Worm (Caenorhabditis elegans): ENCODE measurements around the gene C07D10.1.

Gene C07D10.1

DNA sequence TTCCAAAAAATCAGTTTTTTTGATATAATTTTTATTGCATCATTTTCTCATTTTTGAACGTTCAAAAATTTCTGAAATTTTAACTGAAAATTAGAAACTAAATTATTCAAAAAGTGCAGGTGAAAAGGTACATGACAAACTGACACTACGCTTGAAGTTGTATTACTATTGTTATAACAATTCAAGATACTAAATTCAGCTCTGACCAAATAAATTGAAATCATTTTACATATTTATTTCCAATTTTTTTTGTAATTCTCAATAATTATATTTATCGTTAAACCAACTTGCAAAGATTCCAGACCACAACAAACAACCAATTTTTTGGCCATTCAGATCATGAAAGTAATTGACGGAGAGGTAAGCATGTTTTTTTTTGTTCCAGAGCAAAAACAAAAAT is 13.4 kb upstream of the C07D10.1 start, which contains the start of gene sre-3:
Gene sre-3 (plus strand): TSS at position 301 of the 400 bp plus-strand sequence.
- TF ChIP-seq nhr-28 (tag; optimal IDR thresholded peaks at IDR 0.05) (no peak), ceh-28 (tag; optimal IDR thresholded peaks at IDR 0.05) (no peak), pqm-1 (tag; optimal IDR thresholded peaks at IDR 0.05) (no peak), egl-27 (tag; optimal IDR thresholded peaks at IDR 0.05) (no peak), mdl-1 (tag; optimal IDR thresholded peaks at IDR 0.05) (no peak), ama-1 (optimal IDR thresholded peaks at IDR 0.05) (no peak), lsy-12 (tag; optimal IDR thresholded peaks at IDR 0.05) (no peak), nhr-67 (tag; optimal IDR thresholded peaks at IDR 0.05) (no peak), nhr-76 (tag; optimal IDR thresholded peaks at IDR 0.05) (no peak), elt-1 (tag; optimal IDR thresholded peaks at IDR 0.05) (no peak), nhr-77 (tag; optimal IDR thresholded peaks at IDR 0.05) (no peak), eor-1 (tag; optimal IDR thresholded peaks at IDR 0.05) (no peak), mml-1 (tag; optimal IDR thresholded peaks at IDR 0.05) (no peak), unc-62 (GFP tag; optimal IDR thresholded peaks at IDR 0.05) (no peak), R02D3.7 (tag; optimal IDR thresholded peaks at IDR 0.05) (no peak), pha-4 (tag; optimal IDR thresholded peaks at IDR 0.05) (no peak), ceh-16 (tag; optimal IDR thresholded peaks at IDR 0.05) (no peak)

DNA sequence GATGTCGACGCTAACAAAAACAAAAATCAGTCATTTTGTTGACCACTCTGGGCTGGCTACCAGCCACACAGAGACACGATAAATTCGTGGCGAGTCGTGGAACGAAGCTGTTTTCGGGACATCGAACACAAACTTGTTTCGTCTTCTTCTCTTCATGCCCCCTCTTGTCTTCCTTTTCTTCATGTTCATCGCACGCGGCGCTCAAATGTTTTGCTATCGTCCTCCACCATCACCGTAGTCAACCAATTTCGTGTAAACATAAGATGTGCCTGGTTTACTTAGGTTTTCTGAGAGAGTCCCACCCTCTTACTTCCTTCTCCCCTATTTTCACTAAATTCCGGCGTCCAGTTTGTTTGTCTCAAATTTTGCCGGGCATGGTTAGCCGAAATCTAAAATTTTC is 8.5 kb upstream of the C07D10.1 start:
- TF ChIP-seq daf-12 (tag; optimal IDR thresholded peaks at IDR 0.05) (no peak), elt-2 (tag; optimal IDR thresholded peaks at IDR 0.05) (no peak), ZK546.5 (tag; optimal IDR thresholded peaks at IDR 0.05) (no peak), elt-3 (tag; optimal IDR thresholded peaks at IDR 0.05) (no peak), fos-1 (tag; optimal IDR thresholded peaks at IDR 0.05) (no peak), nhr-23 (tag; optimal IDR thresholded peaks at IDR 0.05) (peak; percentile 15), nhr-12 (tag; optimal IDR thresholded peaks at IDR 0.05) (no peak), lin-15B (tag; optimal IDR thresholded peaks at IDR 0.05) (no peak), ztf-4 (tag; optimal IDR thresholded peaks at IDR 0.05) (no peak), skn-1 (tag; optimal IDR thresholded peaks at IDR 0.05) (no peak), fkh-2 (tag; optimal IDR thresholded peaks at IDR 0.05) (no peak), eor-1 (tag; optimal IDR thresholded peaks at IDR 0.05) (no peak), ceh-28 (tag; optimal IDR thresholded peaks at IDR 0.05) (no peak), ztf-11 (tag; optimal IDR thresholded peaks at IDR 0.05) (no peak), pha-4 (tag; optimal IDR thresholded peaks at IDR 0.05) (no peak), elt-1 (tag; optimal IDR thresholded peaks at IDR 0.05) (no peak), ceh-9 (tag; optimal IDR thresholded peaks at IDR 0.05) (no peak), nhr-25 (tag; optimal IDR thresholded peaks at IDR 0.05) (peak; percentile 23), unc-39 (tag; optimal IDR thresholded peaks at IDR 0.05) (no peak), lin-39 (tag; optimal IDR thresholded peaks at IDR 0.05) (no peak), nfya-1 (tag; optimal IDR thresholded peaks at IDR 0.05; ENCODE audit: insufficient read depth) (no peak), nhr-43 (tag; optimal IDR thresholded peaks at IDR 0.05; ENCODE audit: poor library complexity, severe bottlenecking) (peak; percentile 30)

DNA sequence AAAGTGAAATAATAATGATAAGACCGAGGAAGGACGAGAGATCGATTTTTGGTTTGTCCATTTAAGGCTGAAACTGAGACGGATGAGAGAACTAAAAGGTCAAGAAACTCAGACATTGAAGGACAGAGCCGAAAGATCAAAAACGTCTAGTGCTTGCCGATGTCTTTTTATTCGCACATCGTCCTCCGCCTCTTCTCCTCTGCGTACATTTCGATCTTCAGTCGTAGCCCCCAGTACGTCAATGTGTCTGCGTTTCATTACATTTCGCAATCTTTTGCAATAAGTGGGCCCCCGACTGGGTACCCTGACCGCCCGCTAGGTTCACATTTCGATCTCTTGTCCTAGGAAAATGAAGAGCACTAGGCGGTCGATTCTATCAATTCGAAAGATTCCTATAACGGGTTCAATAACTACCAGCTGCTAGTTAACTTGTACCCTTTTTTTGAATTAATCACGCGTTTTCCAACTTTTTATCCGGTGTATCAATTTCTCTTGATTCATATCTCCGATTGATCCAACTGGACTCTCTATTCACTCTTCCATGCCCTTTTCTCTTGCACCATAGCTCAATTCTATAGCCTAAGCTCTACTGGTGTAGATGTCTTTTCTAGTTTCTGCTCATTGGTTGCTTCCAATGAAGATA is 6.6 kb upstream of the C07D10.1 start:
- no peak for TF ChIP-seq zag-1 (tag; optimal IDR thresholded peaks at IDR 0.05)
- TF ChIP-seq ceh-82 (tag; optimal IDR thresholded peaks at IDR 0.05): no peak
- peak; percentile 87 for TF ChIP-seq hmg-11 (tag; optimal IDR thresholded peaks at IDR 0.05)
- no peak for TF ChIP-seq nhr-77 (tag; optimal IDR thresholded peaks at IDR 0.05)
- TF ChIP-seq tbx-2 (tag; optimal IDR thresholded peaks at IDR 0.05): no peak
- peak; percentile 42 for TF ChIP-seq fos-1 (tag; optimal IDR thresholded peaks at IDR 0.05)
- peak; percentile 4 for TF ChIP-seq unc-62 (GFP tag; optimal IDR thresholded peaks at IDR 0.05)
- peak; percentile 43 for TF ChIP-seq lin-15B (tag; optimal IDR thresholded peaks at IDR 0.05)
- peak; percentile 8 for TF ChIP-seq snpc-4 (tag; optimal IDR thresholded peaks at IDR 0.05)
- peak; percentile 56 for TF ChIP-seq egl-5 (tag; optimal IDR thresholded peaks at IDR 0.05)
- TF ChIP-seq ZK546.5 (tag; optimal IDR thresholded peaks at IDR 0.05): no peak
- peak; percentile 21 for TF ChIP-seq elt-1 (tag; optimal IDR thresholded peaks at IDR 0.05)
- peak; percentile 49 for TF ChIP-seq ceh-28 (tag; optimal IDR thresholded peaks at IDR 0.05)
- peak in 2 of 3 experiments; percentile 45 for TF ChIP-seq elt-3 (tag; optimal IDR thresholded peaks at IDR 0.05)
- TF ChIP-seq nhr-237 (tag; optimal IDR thresholded peaks at IDR 0.05): no peak
- no peak for TF ChIP-seq daf-12 (tag; optimal IDR thresholded peaks at IDR 0.05)
- TF ChIP-seq nfya-1 (tag; optimal IDR thresholded peaks at IDR 0.05; ENCODE audit: insufficient read depth): peak; percentile 66
- peak; percentile 48 for TF ChIP-seq R02D3.7 (tag; optimal IDR thresholded peaks at IDR 0.05)
- no peak for TF ChIP-seq nhr-11 (tag; optimal IDR thresholded peaks at IDR 0.05)
- peak; percentile 47 for TF ChIP-seq pqm-1 (tag; optimal IDR thresholded peaks at IDR 0.05)
- peak; percentile 65 for TF ChIP-seq jun-1 (tag; optimal IDR thresholded peaks at IDR 0.05)
- peak; percentile 49 for TF ChIP-seq pha-4 (tag; optimal IDR thresholded peaks at IDR 0.05)
- TF ChIP-seq nhr-25 (tag; optimal IDR thresholded peaks at IDR 0.05): peak; percentile 85
- TF ChIP-seq egl-27 (tag; optimal IDR thresholded peaks at IDR 0.05): no peak
- TF ChIP-seq nhr-23 (tag; optimal IDR thresholded peaks at IDR 0.05): peak; percentile 54
- peak; percentile 63 for TF ChIP-seq lin-39 (tag; optimal IDR thresholded peaks at IDR 0.05)
- peak; percentile 6 for TF ChIP-seq nhr-43 (tag; optimal IDR thresholded peaks at IDR 0.05; ENCODE audit: poor library complexity, severe bottlenecking)
- peak; percentile 68 for TF ChIP-seq elt-2 (tag; optimal IDR thresholded peaks at IDR 0.05)
- no peak for TF ChIP-seq nhr-28 (tag; optimal IDR thresholded peaks at IDR 0.05)

All from whole organism, L3 larva.